Worm (Caenorhabditis elegans): ENCODE data around the gene srab-20.

Gene srab-20

DNA sequence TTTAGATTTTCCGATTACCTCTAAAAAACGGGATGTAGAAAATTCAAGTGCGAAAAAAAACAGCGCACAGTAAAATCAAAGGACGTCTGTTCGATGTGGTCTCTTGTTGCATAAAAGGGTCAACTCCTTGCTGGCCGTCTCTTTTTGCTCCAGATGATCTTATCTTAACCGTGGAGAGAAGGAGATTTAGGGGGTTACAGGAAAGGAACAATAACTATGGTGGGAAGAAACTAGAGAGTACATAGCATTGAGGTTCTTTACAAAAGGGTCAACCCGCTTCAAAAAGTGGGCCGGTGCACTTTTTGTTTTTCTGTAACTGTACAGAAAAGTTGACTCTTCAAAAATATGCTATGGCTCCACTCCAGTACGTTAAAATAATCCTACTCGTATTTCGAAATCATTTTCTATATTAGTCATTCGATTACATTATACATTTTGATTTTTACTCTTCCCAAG, 2.8 kb downstream of the srab-20 start, which contains the start of the genes T20D4.19 and srj-9:
Gene T20D4.19, minus strand, starts transcription at position 101 of the 456 bp plus-strand sequence.
Gene srj-9, plus strand, starts transcription at position 406 of the 456 bp plus-strand sequence.
- TF ChIP-seq nhr-19 (GFP tag; conservative IDR thresholded peaks at IDR 0.05) (no peak), nhr-71 (tag; optimal IDR thresholded peaks at IDR 0.05) (no peak), snu-23 (GFP tag; optimal IDR thresholded peaks at IDR 0.05) (no peak), nhr-11 (tag; optimal IDR thresholded peaks at IDR 0.05) (no peak), F16B12.6 (tag; optimal IDR thresholded peaks at IDR 0.05) (no peak), ceh-63 (GFP tag; optimal IDR thresholded peaks at IDR 0.05) (no peak), Y116A8C.19 (tag; optimal IDR thresholded peaks at IDR 0.05; ENCODE audit: borderline replicate concordance) (no peak), hlh-4 (tag; optimal IDR thresholded peaks at IDR 0.05) (no peak), lin-39 (tag; optimal IDR thresholded peaks at IDR 0.05) (no peak), C34B4.2 (tag; optimal IDR thresholded peaks at IDR 0.05) (no peak), blmp-1 (tag; optimal IDR thresholded peaks at IDR 0.05) (no peak), swsn-7 (tag; optimal IDR thresholded peaks at IDR 0.05) (no peak), efl-3 (GFP tag; optimal IDR thresholded peaks at IDR 0.05) (no peak), nhr-237 (tag; optimal IDR thresholded peaks at IDR 0.05) (no peak)

ce11 chrV:3442609-3443008, 13.8 kb downstream of the srab-20 start:
- TF ChIP-seq fkh-8 (tag; optimal IDR thresholded peaks at IDR 0.05) = no peak
- no peak for TF ChIP-seq efl-1 (optimal IDR thresholded peaks at IDR 0.05)
- peak in 1 of 2 experiments; percentile 71 for TF ChIP-seq efl-1 (GFP tag; optimal IDR thresholded peaks at IDR 0.05 in 1 of 2)

ce11 chrV:3444777-3445089, 15.9 kb downstream of the srab-20 start, which contains the start of gene cfz-2:
Gene cfz-2 (minus strand): TSS chrV:3444877.
- TF ChIP-seq hlh-4 (tag; optimal IDR thresholded peaks at IDR 0.05) (no peak), unc-30 (tag; optimal IDR thresholded peaks at IDR 0.05) (no peak), ceh-63 (GFP tag; optimal IDR thresholded peaks at IDR 0.05) (no peak), lin-14 (GFP tag; optimal IDR thresholded peaks at IDR 0.05) (no peak), lin-35 (GFP tag; optimal IDR thresholded peaks at IDR 0.05) (no peak), swsn-7 (tag; optimal IDR thresholded peaks at IDR 0.05) (no peak), sup-37 (GFP tag; optimal IDR thresholded peaks at IDR 0.05) (no peak), irx-1 (tag; optimal IDR thresholded peaks at IDR 0.05) (no peak), snu-23 (GFP tag; optimal IDR thresholded peaks at IDR 0.05) (no peak), F16B12.6 (tag; optimal IDR thresholded peaks at IDR 0.05) (no peak), nhr-11 (tag; optimal IDR thresholded peaks at IDR 0.05) (no peak), ets-5 (GFP tag; IDR thresholded peaks at IDR 0.05) (no peak), lsy-2 (tag; optimal IDR thresholded peaks at IDR 0.05) (no peak)

ce11 chrV:3445090-3445832, 16.5 kb downstream of the srab-20 start:
- TF ChIP-seq grh-1 (GFP tag; IDR thresholded peaks at IDR 0.05) = no peak
- TF ChIP-seq efl-1 (optimal IDR thresholded peaks at IDR 0.05) = no peak
- TF ChIP-seq efl-1 (GFP tag; optimal IDR thresholded peaks at IDR 0.05 in 1 of 2) = peak in 1 of 2 experiments; percentile 83
- TF ChIP-seq vab-15 (tag; optimal IDR thresholded peaks at IDR 0.05) = no peak
- TF ChIP-seq pax-3 (tag; optimal IDR thresholded peaks at IDR 0.05) = no peak
- TF ChIP-seq ceh-63 (GFP tag; optimal IDR thresholded peaks at IDR 0.05) = no peak
- no peak for TF ChIP-seq nhr-12 (tag; optimal IDR thresholded peaks at IDR 0.05)
- no peak for TF ChIP-seq aly-2 (tag; optimal IDR thresholded peaks at IDR 0.05)
- no peak for TF ChIP-seq irx-1 (tag; optimal IDR thresholded peaks at IDR 0.05)

DNA sequence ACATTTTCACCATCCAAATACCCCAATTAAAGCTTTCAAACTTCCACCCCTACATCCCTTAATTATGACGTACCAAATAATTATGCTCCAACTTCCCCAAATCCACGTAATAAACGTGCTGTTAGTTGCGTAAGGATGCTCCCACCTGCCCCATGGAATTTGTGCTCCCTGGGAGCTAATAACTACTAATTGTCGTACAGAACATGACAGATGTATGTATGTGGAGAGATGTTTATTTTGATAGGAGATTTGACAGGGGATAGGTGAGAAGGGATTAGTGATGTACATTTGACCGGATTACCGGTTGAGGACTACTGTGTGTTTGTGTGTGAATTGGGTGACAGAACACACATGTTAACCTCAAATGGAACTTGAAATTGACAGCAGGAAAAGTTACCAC, 21.0 kb downstream of the srab-20 start:
- TF ChIP-seq ztf-4 (tag; optimal IDR thresholded peaks at IDR 0.05) (no peak), blmp-1 (tag; optimal IDR thresholded peaks at IDR 0.05) (no peak), efl-1 (optimal IDR thresholded peaks at IDR 0.05) (no peak), efl-1 (GFP tag; optimal IDR thresholded peaks at IDR 0.05 in 1 of 2) (no peak), tbx-2 (tag; optimal IDR thresholded peaks at IDR 0.05) (no peak)

ce11 chrV:3450351-3450750, 21.6 kb downstream of the srab-20 start:
- TF ChIP-seq snu-23 (GFP tag; optimal IDR thresholded peaks at IDR 0.05) (no peak), pax-3 (tag; optimal IDR thresholded peaks at IDR 0.05) (no peak), nhr-12 (tag; optimal IDR thresholded peaks at IDR 0.05) (no peak), dpl-1 (GFP tag; optimal IDR thresholded peaks at IDR 0.05) (no peak), blmp-1 (tag; optimal IDR thresholded peaks at IDR 0.05) (no peak), C16A3.4 (tag; optimal IDR thresholded peaks at IDR 0.05) (no peak), ceh-90 (tag; optimal IDR thresholded peaks at IDR 0.05) (no peak), C04F5.9 (tag; optimal IDR thresholded peaks at IDR 0.05) (no peak), egl-13 (tag; optimal IDR thresholded peaks at IDR 0.05) (no peak), ztf-11 (tag; optimal IDR thresholded peaks at IDR 0.05) (no peak), nhr-76 (tag; optimal IDR thresholded peaks at IDR 0.05) (no peak)
